Fruit fly (Drosophila melanogaster) whole organism, prepupa: ENCODE data around the gene CG43137.

Source experiments
- Blimp-1 ChIP-seq: fragments of 200-800 bp; sonication (Bioruptor generic); optimal IDR thresholded peaks from 3 replicates; lab custom pipeline; 2017; ENCODE audit warnings: missing biosample characterization, missing genetic modification characterization, mild to moderate bottlenecking, moderate library complexity, missing genetic modification reagents
- CG11294 ChIP-seq: fragments of 200-800 bp; sonication (Bioruptor generic); IDR thresholded peaks from 2 replicates; pipeline ENCODE4 v1.3.6; 2022; ENCODE audit warnings: missing biosample characterization, missing genetic modification characterization
- CG11762 ChIP-seq: fragments of 200-800 bp; sonication (Bioruptor generic); optimal IDR thresholded peaks from 3 replicates; lab custom pipeline; 2016; ENCODE audit warnings: missing biosample characterization, missing genetic modification characterization; ENCODE audit not compliant: insufficient read depth
- CG1621 ChIP-seq: fragments of 200-800 bp; sonication (Bioruptor generic); optimal IDR thresholded peaks from 3 replicates; lab custom pipeline; 2018; ENCODE audit warnings: missing biosample characterization, mild to moderate bottlenecking, missing genetic modification characterization
- CG32006 ChIP-seq: fragments of 200-800 bp; sonication (Bioruptor generic); optimal IDR thresholded peaks from 3 replicates; lab custom pipeline; 2017; ENCODE audit warnings: missing biosample characterization, mild to moderate bottlenecking, missing genetic modification characterization
- CG8632 ChIP-seq: fragments of 200-800 bp; sonication (Bioruptor generic); optimal IDR thresholded peaks from 3 replicates; lab custom pipeline; 2016; ENCODE audit warnings: missing biosample characterization, missing genetic modification characterization
- CG9139 ChIP-seq: fragments of 200-800 bp; sonication (Bioruptor generic); optimal IDR thresholded peaks from 3 replicates; lab custom pipeline; 2017; ENCODE audit warnings: missing biosample characterization, mild to moderate bottlenecking, missing genetic modification characterization
- Gug ChIP-seq: fragments of 200-800 bp; sonication (Bioruptor generic); IDR thresholded peaks from 2 replicates; pipeline ENCODE4 v1.3.6; 2022; ENCODE audit warnings: missing biosample characterization, missing genetic modification characterization
- Smox ChIP-seq: fragments of 200-800 bp; sonication (Bioruptor generic); optimal IDR thresholded peaks from 3 replicates; lab custom pipeline; 2016; ENCODE audit warnings: missing biosample characterization, missing genetic modification characterization
- Sox102F ChIP-seq: fragments of 200-800 bp; sonication (Bioruptor generic); optimal IDR thresholded peaks from 2 replicates; lab custom pipeline; 2016; ENCODE audit warnings: missing biosample characterization, mild to moderate bottlenecking, missing genetic modification characterization
- esn ChIP-seq: fragments of 200-800 bp; sonication (Bioruptor generic); optimal IDR thresholded peaks from 2 replicates; lab custom pipeline; 2016; ENCODE audit warnings: missing biosample characterization, mild to moderate bottlenecking, missing genetic modification characterization, moderate library complexity
- spab ChIP-seq: fragments of 200-800 bp; sonication (Bioruptor generic); optimal IDR thresholded peaks from 2 replicates; lab custom pipeline; 2017; ENCODE audit warnings: missing biosample characterization, mild to moderate bottlenecking, missing genetic modification characterization, missing genetic modification reagents
- vri ChIP-seq: fragments of 200-800 bp; sonication (Bioruptor generic); optimal IDR thresholded peaks from 3 replicates; lab custom pipeline; 2016; ENCODE audit warnings: missing biosample characterization, mild to moderate bottlenecking, missing genetic modification characterization

DNA sequence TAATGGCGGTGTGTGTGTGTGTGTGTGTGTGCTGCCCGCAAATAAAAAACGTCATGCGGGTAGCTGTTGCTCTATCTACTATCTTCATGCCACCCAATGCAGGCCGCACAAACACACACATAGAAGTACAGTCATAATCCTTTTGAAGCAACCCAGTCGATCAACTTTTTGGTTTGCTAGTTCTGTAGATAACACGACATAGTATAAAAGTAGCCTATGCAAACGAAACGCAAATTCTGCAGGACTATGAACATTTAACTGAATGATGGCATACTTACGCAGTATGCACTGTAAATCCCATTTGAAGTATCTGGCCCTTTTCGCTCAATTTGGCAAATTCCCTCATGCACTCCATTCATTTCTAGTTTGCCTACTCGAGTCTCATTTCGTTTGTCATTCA lies 1.1 kb upstream of the CG43137 start:
- TF ChIP-seq CG8632 (no peak), vri (GFP tag; lab: Kevin White, UChicago) (no peak), Smox (GFP tag; lab: Kevin White, UChicago) (no peak), CG11762 (no peak), CG11294 (GFP tag; lab: Robert Waterston, UW) (no peak), Sox102F (no peak), spab (GFP tag; lab: Kevin White, UChicago) (no peak), CG32006 (GFP tag; lab: Kevin White, UChicago) (peak; percentile 26), esn (GFP tag; lab: Kevin White, UChicago) (no peak), CG1621 (tag; lab: Kevin White, UChicago) (no peak), CG9139 (no peak), Gug (no peak), Blimp-1 (GFP tag; lab: Kevin White, UChicago) (no peak)
